Worm (Caenorhabditis elegans): ENCODE measurements around the gene slfl-4.
"Not testable (repeated sequence)": the region's sequence is repeated elsewhere in the genome, so short reads cannot be mapped to it uniquely, and the experiment has no call there.

- not testable (repeated sequence) for TF ChIP-seq ztf-4 (tag; optimal IDR thresholded peaks at IDR 0.05); unc-62 (GFP tag; optimal IDR thresholded peaks at IDR 0.05)
Measured at ce11 chrIV:5316223-5316622, 41.9 kb downstream of the slfl-4 start, which contains the start of gene msp-65.
